Fruit fly (Drosophila melanogaster) whole organism, embryonic: ENCODE results near the gene CG13064.

Experiments
- Antp ChIP-seq: fragments of 200-800 bp; sonication (Bioruptor generic); optimal IDR thresholded peaks from 3 replicates; lab custom pipeline; 2016; ENCODE audit warnings: missing biosample characterization, missing genetic modification characterization
- B-H1 ChIP-seq: fragments of 200-800 bp; sonication (Bioruptor generic); IDR thresholded peaks from 3 replicates; pipeline ENCODE4 v1.3.6; 2022; ENCODE audit warnings: missing biosample characterization, missing genetic modification characterization
- Bteb2 ChIP-seq: fragments of 200-800 bp; sonication (Bioruptor generic); optimal IDR thresholded peaks from 2 replicates; lab custom pipeline; 2016; ENCODE audit warnings: missing biosample characterization, missing genetic modification characterization
- CG12744 ChIP-seq: fragments of 200-800 bp; sonication (Bioruptor generic); optimal IDR thresholded peaks from 2 replicates; lab custom pipeline; 2016; ENCODE audit warnings: missing biosample characterization, missing genetic modification characterization
- CG12769 ChIP-seq: fragments of 200-800 bp; sonication (Bioruptor generic); optimal IDR thresholded peaks from 2 replicates; lab custom pipeline; 2019; ENCODE audit warnings: missing biosample characterization, mild to moderate bottlenecking, missing genetic modification characterization, moderate library complexity
- CG14014 ChIP-seq: fragments of 200-800 bp; sonication (Bioruptor generic); IDR thresholded peaks from 2 replicates; pipeline ENCODE4 v1.3.6; 2022; ENCODE audit warnings: missing biosample characterization, missing genetic modification characterization
- CG14441 ChIP-seq: fragments of 200-800 bp; sonication (Bioruptor generic); IDR thresholded peaks from 2 replicates; pipeline ENCODE4 v1.3.6; 2022; ENCODE audit warnings: missing biosample characterization, missing genetic modification characterization
- CG15269 ChIP-seq: fragments of 200-800 bp; sonication (Bioruptor generic); optimal IDR thresholded peaks from 2 replicates; lab custom pipeline; 2018; ENCODE audit warnings: missing biosample characterization, mild to moderate bottlenecking, missing genetic modification characterization, moderate library complexity
- CG15514 ChIP-seq: fragments of 200-800 bp; sonication (Bioruptor generic); optimal IDR thresholded peaks from 3 replicates; lab custom pipeline; 2017; ENCODE audit warnings: missing biosample characterization, missing genetic modification characterization, mild to moderate bottlenecking, moderate library complexity, missing genetic modification reagents
- CG1603 ChIP-seq: fragments of 200-800 bp; sonication (Bioruptor generic); optimal IDR thresholded peaks from 2 replicates; lab custom pipeline; 2019; ENCODE audit warnings: missing biosample characterization, mild to moderate bottlenecking, missing genetic modification characterization, moderate library complexity
- CG17912 ChIP-seq: fragments of 200-800 bp; sonication (Bioruptor generic); optimal IDR thresholded peaks from 2 replicates; lab custom pipeline; 2018; ENCODE audit warnings: missing biosample characterization, mild to moderate bottlenecking, missing genetic modification characterization
- CG32532 ChIP-seq: fragments of 200-800 bp; sonication (Bioruptor generic); IDR thresholded peaks from 2 replicates; pipeline ENCODE4 v1.3.6; 2022; ENCODE audit warnings: missing biosample characterization, missing genetic modification characterization
- CG32772 ChIP-seq: fragments of 200-800 bp; sonication (Bioruptor generic); IDR thresholded peaks from 2 replicates; pipeline ENCODE4 v1.3.6; 2022; ENCODE audit warnings: missing biosample characterization, missing genetic modification characterization
- CG5953 ChIP-seq: fragments of 200-800 bp; sonication (Bioruptor generic); IDR thresholded peaks from 2 replicates; pipeline ENCODE4 v1.3.6; 2022; ENCODE audit warnings: missing biosample characterization, missing genetic modification characterization
- CG6654 ChIP-seq: fragments of 200-800 bp; sonication (Bioruptor generic); optimal IDR thresholded peaks from 2 replicates; lab custom pipeline; 2017; ENCODE audit warnings: missing biosample characterization, mild to moderate bottlenecking, missing genetic modification characterization
- CG6854 ChIP-seq: fragments of 200-800 bp; sonication (Bioruptor generic); optimal IDR thresholded peaks from 3 replicates; lab custom pipeline; 2017; ENCODE audit warnings: missing biosample characterization, mild to moderate bottlenecking, missing genetic modification characterization
- CG8924 ChIP-seq: fragments of 200-800 bp; optimal IDR thresholded peaks from 3 replicates; lab custom pipeline; 2019; ENCODE audit warnings: missing biosample characterization, mild to moderate bottlenecking, missing genetic modification characterization, moderate library complexity
- CG9817 ChIP-seq: fragments of 200-800 bp; sonication (Bioruptor generic); optimal IDR thresholded peaks from 2 replicates; lab custom pipeline; 2018; ENCODE audit warnings: missing biosample characterization, mild to moderate bottlenecking, missing genetic modification characterization, moderate library complexity
- Drgx ChIP-seq: fragments of 200-800 bp; sonication (Bioruptor generic); IDR thresholded peaks from 2 replicates; pipeline ENCODE4 v1.3.6; 2022; ENCODE audit warnings: missing biosample characterization, missing genetic modification characterization
- H2.0 ChIP-seq: fragments of 200-800 bp; sonication (Bioruptor generic); IDR thresholded peaks from 2 replicates; pipeline ENCODE4 v1.3.6; 2022; ENCODE audit warnings: missing biosample characterization, missing genetic modification characterization
- Med ChIP-seq: fragments of 200-800 bp; sonication (Bioruptor generic); peaks from one replicate; lab custom pipeline; 2016; ENCODE audit warnings: missing biosample characterization, missing genetic modification characterization, mild to moderate bottlenecking, inconsistent platforms, moderate library complexity
- Myb ChIP-seq: fragments of 200-800 bp; sonication (Bioruptor generic); optimal IDR thresholded peaks from 2 replicates; lab custom pipeline; 2016; ENCODE audit warnings: missing biosample characterization, missing genetic modification characterization
- NK7.1 ChIP-seq: fragments of 200-800 bp; sonication (Bioruptor generic); optimal IDR thresholded peaks from 3 replicates; lab custom pipeline; 2016; ENCODE audit warnings: missing biosample characterization, missing genetic modification characterization
- NfI ChIP-seq: fragments of 200-800 bp; sonication (Bioruptor generic); optimal IDR thresholded peaks from 3 replicates; lab custom pipeline; 2018; ENCODE audit warnings: missing biosample characterization, mild to moderate bottlenecking, missing genetic modification characterization, moderate library complexity
- Oli ChIP-seq: fragments of 200-800 bp; sonication (Bioruptor generic); optimal IDR thresholded peaks from 2 replicates; lab custom pipeline; 2018; ENCODE audit warnings: missing biosample characterization, mild to moderate bottlenecking, missing genetic modification characterization, moderate library complexity
- Optix ChIP-seq: fragments of 200-800 bp; sonication (Bioruptor generic); IDR thresholded peaks from 3 replicates; pipeline ENCODE4 v1.3.6; 2022; ENCODE audit warnings: missing biosample characterization, missing genetic modification characterization
- Pdp1 ChIP-seq, 2 experiments: fragments of 200-800 bp; sonication (Bioruptor generic); optimal IDR thresholded peaks; 3 replicates each; lab custom pipeline; 2016; ENCODE audit warnings: missing biosample characterization in 2 of 2, missing genetic modification characterization in 2 of 2, mild to moderate bottlenecking in 1 of 2, moderate library complexity in 1 of 2
- Ptx1 ChIP-seq: fragments of 200-800 bp; sonication (Bioruptor generic); IDR thresholded peaks from 2 replicates; pipeline ENCODE4 v1.3.6; 2022; ENCODE audit warnings: missing biosample characterization, missing genetic modification characterization
- Scr ChIP-seq: fragments of 200-800 bp; sonication (Bioruptor generic); IDR thresholded peaks from 2 replicates; pipeline ENCODE4 v1.3.6; 2022; ENCODE audit warnings: missing biosample characterization, missing genetic modification characterization; ENCODE audit not compliant: partially characterized antibody
- Taf1 ChIP-seq: fragments of 200-800 bp; sonication (Bioruptor generic); IDR thresholded peaks from 2 replicates; pipeline ENCODE4 v1.3.6; 2022; ENCODE audit warnings: missing biosample characterization, missing genetic modification characterization
- Vsx1 ChIP-seq: fragments of 200-800 bp; sonication (Bioruptor generic); optimal IDR thresholded peaks from 2 replicates; lab custom pipeline; 2017; ENCODE audit warnings: missing biosample characterization, mild to moderate bottlenecking, missing genetic modification characterization, missing genetic modification reagents
- abd-A ChIP-seq: fragments of 200-800 bp; sonication (Bioruptor generic); optimal IDR thresholded peaks from 3 replicates; lab custom pipeline; 2019; ENCODE audit warnings: missing biosample characterization, mild to moderate bottlenecking, missing genetic modification characterization, moderate library complexity
- ato ChIP-seq: fragments of 200-800 bp; sonication (Bioruptor generic); IDR thresholded peaks from 2 replicates; pipeline ENCODE4 v1.3.6; 2022; ENCODE audit warnings: missing biosample characterization, missing genetic modification characterization; ENCODE audit not compliant: partially characterized antibody
- chinmo ChIP-seq: fragments of 200-800 bp; sonication (Bioruptor generic); IDR thresholded peaks from 4 replicates; pipeline ENCODE4 v1.3.6; 2022; ENCODE audit warnings: missing biosample characterization, missing genetic modification characterization; ENCODE audit not compliant: partially characterized antibody
- cwo ChIP-seq: fragments of 200-800 bp; sonication (Bioruptor generic); optimal IDR thresholded peaks from 3 replicates; lab custom pipeline; 2017; ENCODE audit warnings: missing biosample characterization, missing genetic modification characterization, mild to moderate bottlenecking, moderate library complexity, missing genetic modification reagents
- fd3F ChIP-seq: fragments of 200-800 bp; sonication (Bioruptor generic); optimal IDR thresholded peaks from 2 replicates; lab custom pipeline; 2018; ENCODE audit warnings: missing biosample characterization, mild to moderate bottlenecking, missing genetic modification characterization, moderate library complexity
- gcm ChIP-seq: fragments of 200-800 bp; sonication (Bioruptor generic); optimal IDR thresholded peaks from 2 replicates; lab custom pipeline; 2019; ENCODE audit warnings: missing biosample characterization, mild to moderate bottlenecking, missing genetic modification characterization, moderate library complexity
- grau ChIP-seq: fragments of 200-800 bp; optimal IDR thresholded peaks from 3 replicates; lab custom pipeline; 2019; ENCODE audit warnings: missing biosample characterization, mild to moderate bottlenecking, missing genetic modification characterization, moderate library complexity
- grn ChIP-seq: fragments of 200-800 bp; sonication (Bioruptor generic); optimal IDR thresholded peaks from 3 replicates; lab custom pipeline; 2017; ENCODE audit warnings: missing biosample characterization, missing genetic modification characterization
- knrl ChIP-seq: fragments of 200-800 bp; sonication (Bioruptor generic); IDR thresholded peaks from 3 replicates; pipeline ENCODE4 v1.3.6; 2022; ENCODE audit warnings: missing biosample characterization, missing genetic modification characterization; ENCODE audit not compliant: partially characterized antibody
- nom ChIP-seq: fragments of 200-800 bp; sonication (Bioruptor generic); optimal IDR thresholded peaks from 2 replicates; lab custom pipeline; 2017; ENCODE audit warnings: missing biosample characterization, missing genetic modification characterization, mild to moderate bottlenecking, moderate library complexity, missing genetic modification reagents
- psq ChIP-seq: fragments of 200-800 bp; sonication (Bioruptor generic); optimal IDR thresholded peaks from 2 replicates; lab custom pipeline; 2017; ENCODE audit warnings: missing biosample characterization, missing genetic modification characterization
- ranshi ChIP-seq: fragments of 200-800 bp; sonication (Bioruptor generic); IDR thresholded peaks from 2 replicates; pipeline ENCODE4 v1.3.6; 2022; ENCODE audit warnings: missing biosample characterization, missing genetic modification characterization
- schlank ChIP-seq: fragments of 200-800 bp; sonication (Bioruptor generic); optimal IDR thresholded peaks from 2 replicates; lab custom pipeline; 2018; ENCODE audit warnings: missing biosample characterization, mild to moderate bottlenecking, missing genetic modification characterization
- sisA ChIP-seq: fragments of 200-800 bp; sonication (Bioruptor generic); IDR thresholded peaks from 2 replicates; pipeline ENCODE4 v1.3.6; 2022; ENCODE audit warnings: missing biosample characterization, missing genetic modification characterization
- sob ChIP-seq: fragments of 200-800 bp; sonication (Bioruptor generic); IDR thresholded peaks from 2 replicates; pipeline ENCODE4 v1.3.6; 2022; ENCODE audit warnings: missing biosample characterization, missing genetic modification characterization
- sug ChIP-seq: fragments of 200-800 bp; optimal IDR thresholded peaks from 2 replicates; lab custom pipeline; 2019; ENCODE audit warnings: missing biosample characterization, mild to moderate bottlenecking, missing genetic modification characterization, moderate library complexity
- trh ChIP-seq: fragments of 200-800 bp; sonication (Bioruptor generic); optimal IDR thresholded peaks from 2 replicates; lab custom pipeline; 2016; ENCODE audit warnings: missing biosample characterization, missing genetic modification characterization
- z ChIP-seq: fragments of 200-800 bp; sonication (Bioruptor generic); IDR thresholded peaks from 3 replicates; pipeline ENCODE4 v1.3.6; 2022; ENCODE audit warnings: missing biosample characterization, missing genetic modification characterization
- zfh1 ChIP-seq: fragments of 200-800 bp; sonication (Bioruptor generic); IDR thresholded peaks from 3 replicates; pipeline ENCODE4 v1.3.6; 2022; ENCODE audit warnings: missing biosample characterization, missing genetic modification characterization

The CG13064 gene

DNA sequence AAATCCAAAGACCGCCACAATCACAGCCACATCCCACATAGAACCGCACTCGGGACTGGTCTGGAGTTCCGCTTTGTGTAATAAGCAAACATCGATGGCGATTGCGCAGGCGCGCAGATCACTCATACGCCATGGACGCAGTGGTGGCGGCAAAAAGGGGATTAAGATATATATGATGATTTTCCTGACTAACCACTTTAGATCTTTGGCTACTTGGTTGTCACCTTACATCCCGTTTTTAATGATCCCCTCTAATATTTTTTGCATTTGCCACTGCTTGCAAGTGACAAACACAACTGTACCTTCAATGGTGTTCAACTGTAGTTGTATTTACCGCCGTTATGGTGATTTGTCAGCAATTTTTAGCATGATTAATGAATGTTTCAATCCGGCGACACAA lies 29.8 kb downstream of the CG13064 start (continued):
- TF ChIP-seq CG6854 (GFP tag; lab: Kevin White, UChicago) (no peak), schlank (tag; lab: Kevin White, UChicago) (peak; percentile 67), ato (GFP tag; lab: Robert Waterston, UW) (no peak), CG32532 (GFP tag; lab: Robert Waterston, UW) (0 out of 2 replicates have a peak, but pooled peaks have one; percentile 6), gcm (GFP tag; lab: Kevin White, UChicago) (no peak), CG12769 (tag; lab: Kevin White, UChicago) (peak; percentile 54), CG9817 (tag; lab: Kevin White, UChicago) (peak; percentile 63), cwo (peak; percentile 9), Med (GFP tag; lab: Kevin White, UChicago) (peak; percentile 86), trh (GFP tag; lab: Kevin White, UChicago) (no peak), B-H1 (GFP tag; lab: Robert Waterston, UW) (no peak), CG5953 (no peak), H2.0 (peak; percentile 49; the same call in 1 of the 2 replicates), Drgx (GFP tag; lab: Robert Waterston, UW) (peak; percentile 86), chinmo (GFP tag; lab: Robert Waterston, UW) (0 out of 4 replicates have a peak, but pooled peaks have one; percentile 24), CG6654 (GFP tag; lab: Kevin White, UChicago) (no peak), Scr (GFP tag; lab: Robert Waterston, UW) (no peak), Taf1 (GFP tag; lab: Robert Waterston, UW) (no peak), Oli (tag; lab: Kevin White, UChicago) (no peak), sug (tag; lab: Kevin White, UChicago) (no peak), z (GFP tag; lab: Robert Waterston, UW) (no peak), CG32772 (GFP tag; lab: Robert Waterston, UW) (no peak), grn (no peak), abd-A (no peak), Myb (GFP tag; lab: Kevin White, UChicago) (peak; percentile 38), NfI (GFP tag; lab: Kevin White, UChicago) (no peak), CG8924 (tag; lab: Kevin White, UChicago) (no peak), NK7.1 (GFP tag; lab: Kevin White, UChicago) (no peak), CG15514 (GFP tag; lab: Kevin White, UChicago) (peak; percentile 23), zfh1 (GFP tag; lab: Robert Waterston, UW) (no peak), Pdp1 (GFP tag; optimal IDR thresholded peaks at IDR 0.05; lab: Kevin White, UChicago) (no peak), CG14014 (GFP tag; lab: Robert Waterston, UW) (peak; percentile 37; the same call in 1 of the 2 replicates), Optix (GFP tag; lab: Robert Waterston, UW) (no peak), CG15269 (tag; lab: Kevin White, UChicago) (peak; percentile 10), CG14441 (GFP tag; lab: Robert Waterston, UW) (no peak), nom (GFP tag; lab: Kevin White, UChicago) (no peak), CG12744 (GFP tag; lab: Kevin White, UChicago) (no peak), grau (tag; lab: Kevin White, UChicago) (no peak), Antp (GFP tag; lab: Kevin White, UChicago) (peak; percentile 5), CG1603 (tag; lab: Kevin White, UChicago) (no peak), CG17912 (no peak), sob (GFP tag; lab: Robert Waterston, UW) (peak; percentile 46; the same call in 1 of the 2 replicates), Ptx1 (GFP tag; lab: Robert Waterston, UW) (0 out of 2 replicates have a peak, but pooled peaks have one; percentile 13), knrl (GFP tag; lab: Robert Waterston, UW) (no peak), sisA (GFP tag; lab: Robert Waterston, UW) (peak; percentile 21; the same call in 1 of the 2 replicates), psq (GFP tag; lab: Kevin White, UChicago) (no peak), ranshi (GFP tag; lab: Robert Waterston, UW) (0 out of 2 replicates have a peak, but pooled peaks have one; percentile 29), fd3F (GFP tag; lab: Kevin White, UChicago) (no peak), Vsx1 (no peak), Bteb2 (no peak)
